Worm (Caenorhabditis elegans) whole organism, L1 larva: ENCODE results near the gene srh-122.

ENCODE experiments used
- dpl-1 ChIP-seq, 3 experiments: fragments of 150-350 bp in 2 of 3; sonication (generic microtip) in 1 of 3; optimal IDR thresholded peaks; 2 replicates each; lab custom pipeline; 2014 to 2017; ENCODE audit warnings: missing biosample characterization in 3 of 3, missing genetic modification characterization in 3 of 3, missing genetic modification reagents in 3 of 3
- fkh-10 ChIP-seq: sonication (generic microtip); optimal IDR thresholded peaks from 2 replicates; lab custom pipeline; 2017; ENCODE audit warnings: missing biosample characterization, missing genetic modification reagents, missing genetic modification characterization
- hlh-4 ChIP-seq: sonication (generic microtip); optimal IDR thresholded peaks from 2 replicates; lab custom pipeline; 2016; ENCODE audit warnings: mild to moderate bottlenecking, missing genetic modification characterization, missing compliant biosample characterization
- jun-1 ChIP-seq: fragments of 150-350 bp; optimal IDR thresholded peaks from 2 replicates; lab custom pipeline; 2014; ENCODE audit warnings: missing biosample characterization, missing genetic modification reagents, missing genetic modification characterization
- mep-1 ChIP-seq: fragments of 150-350 bp; optimal IDR thresholded peaks from 2 replicates; lab custom pipeline; 2014; ENCODE audit warnings: missing biosample characterization, missing genetic modification characterization
- nhr-11 ChIP-seq: fragments of 150-350 bp; optimal IDR thresholded peaks from 2 replicates; lab custom pipeline; 2014; ENCODE audit warnings: missing biosample characterization, missing genetic modification characterization
- nhr-237 ChIP-seq: fragments of 150-350 bp; optimal IDR thresholded peaks from 2 replicates; lab custom pipeline; 2014; ENCODE audit warnings: missing biosample characterization, missing genetic modification characterization
- nhr-77 ChIP-seq: fragments of 150-350 bp; optimal IDR thresholded peaks from 2 replicates; lab custom pipeline; 2014; ENCODE audit warnings: missing biosample characterization, missing genetic modification characterization
- skn-1 ChIP-seq: fragments of 150-350 bp; optimal IDR thresholded peaks from 2 replicates; lab custom pipeline; 2014; ENCODE audit warnings: missing biosample characterization, missing genetic modification characterization
- zag-1 ChIP-seq: fragments of 150-350 bp; optimal IDR thresholded peaks from 2 replicates; lab custom pipeline; 2014; ENCODE audit warnings: missing biosample characterization, missing genetic modification characterization
- ztf-11 ChIP-seq, 2 experiments: sonication (generic microtip); optimal IDR thresholded peaks; 2 replicates each; lab custom pipeline; 2016 to 2017; ENCODE audit warnings: missing genetic modification characterization in 2 of 2, missing biosample characterization in 1 of 2, missing compliant biosample characterization in 1 of 2
- ztf-4 ChIP-seq: fragments of 150-350 bp; optimal IDR thresholded peaks from 2 replicates; lab custom pipeline; 2014; ENCODE audit warnings: missing biosample characterization, missing genetic modification characterization

DNA sequence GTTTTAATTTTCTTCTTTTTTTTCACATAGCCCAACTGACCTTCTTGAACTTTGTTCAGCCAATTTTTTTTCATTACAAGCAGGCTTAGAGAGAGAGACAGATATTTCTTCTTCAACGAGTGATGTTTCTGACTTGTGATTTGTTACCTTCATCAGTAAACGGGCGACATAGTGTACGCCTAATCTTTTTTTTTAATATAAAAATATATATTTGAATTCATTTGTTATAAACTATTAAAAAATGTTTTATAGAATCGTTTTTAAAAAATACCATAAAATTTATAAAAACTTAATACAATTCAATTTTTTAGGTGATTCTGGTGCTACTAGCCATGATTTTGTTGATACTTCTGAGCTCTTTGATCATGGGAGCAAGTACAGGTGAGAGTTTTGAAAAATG lies 40.0 kb upstream of the srh-122 start, which contains the start of gene T06E6.10:
- no peak for TF ChIP-seq ztf-4 (tag; lab: Kevin White, UChicago)
- TF ChIP-seq nhr-237 (tag; lab: Kevin White, UChicago) = no peak
- no peak for TF ChIP-seq ztf-11 (tag; optimal IDR thresholded peaks at IDR 0.05; lab: Kevin White, UChicago)
- TF ChIP-seq nhr-11 (tag; lab: Kevin White, UChicago) = no peak
- TF ChIP-seq skn-1 (tag; lab: Kevin White, UChicago) = no peak
- no peak for TF ChIP-seq jun-1 (tag; lab: Kevin White, UChicago)
- no peak for TF ChIP-seq hlh-4 (tag; lab: Kevin White, UChicago)
- TF ChIP-seq zag-1 (tag; lab: Kevin White, UChicago) = no peak
- no peak for TF ChIP-seq fkh-10 (GFP tag; lab: Kevin White, UChicago)
- TF ChIP-seq dpl-1 (GFP tag; optimal IDR thresholded peaks at IDR 0.05; lab: Kevin White, UChicago) = no peak
- TF ChIP-seq nhr-77 = no peak
- TF ChIP-seq mep-1 (tag; lab: Kevin White, UChicago) = no peak
